Worm (Caenorhabditis elegans): Measurements from ENCODE around the gene pst-2.

pst-2 gene

ce11 chrIII:5680141-5680540 lies at the start of gene pst-2:
TSS of gene pst-2 (plus strand) at chrIII:5680433.
- TF ChIP-seq hmg-4 (GFP tag; optimal IDR thresholded peaks at IDR 0.05) (no peak), hnd-1 (tag; optimal IDR thresholded peaks at IDR 0.05) (no peak), tra-4 (tag; optimal IDR thresholded peaks at IDR 0.05) (no peak), aly-1 (tag; optimal IDR thresholded peaks at IDR 0.05) (no peak), ets-7 (tag; optimal IDR thresholded peaks at IDR 0.05) (no peak), ceh-36 (tag; optimal IDR thresholded peaks at IDR 0.05) (no peak), hmbx-1 (tag; optimal IDR thresholded peaks at IDR 0.05) (no peak), sea-1 (GFP tag; conservative IDR thresholded peaks at IDR 0.05) (no peak), tbx-37 (GFP tag; conservative IDR thresholded peaks at IDR 0.05) (no peak), scrt-1 (GFP tag; IDR thresholded peaks at IDR 0.05) (no peak), flt-1 (GFP tag; IDR thresholded peaks at IDR 0.05) (no peak), ama-1 (optimal IDR thresholded peaks at IDR 0.05) (no peak), B0310.2 (tag; optimal IDR thresholded peaks at IDR 0.05) (no peak), tbx-11 (GFP tag; IDR thresholded peaks at IDR 0.05) (no peak), pes-1 (GFP tag; IDR thresholded peaks at IDR 0.05) (no peak), F13C5.2 (tag; optimal IDR thresholded peaks at IDR 0.05) (no peak), ceh-13 (GFP tag; optimal IDR thresholded peaks at IDR 0.05) (no peak)

ce11 chrIII:5632426-5632976 lies 47.7 kb upstream of the pst-2 start:
- TF ChIP-seq ceh-36 (tag; optimal IDR thresholded peaks at IDR 0.05) (no peak), tbx-37 (GFP tag; conservative IDR thresholded peaks at IDR 0.05) (no peak), F13C5.2 (tag; optimal IDR thresholded peaks at IDR 0.05) (no peak), flt-1 (GFP tag; IDR thresholded peaks at IDR 0.05) (no peak), ets-7 (tag; optimal IDR thresholded peaks at IDR 0.05) (no peak), ceh-13 (GFP tag; optimal IDR thresholded peaks at IDR 0.05) (no peak), sea-1 (GFP tag; conservative IDR thresholded peaks at IDR 0.05) (no peak), aly-1 (tag; optimal IDR thresholded peaks at IDR 0.05) (no peak), B0310.2 (tag; optimal IDR thresholded peaks at IDR 0.05) (no peak), hnd-1 (tag; optimal IDR thresholded peaks at IDR 0.05) (no peak), hmbx-1 (tag; optimal IDR thresholded peaks at IDR 0.05) (no peak), ama-1 (optimal IDR thresholded peaks at IDR 0.05) (no peak), pes-1 (GFP tag; IDR thresholded peaks at IDR 0.05) (no peak), hmg-4 (GFP tag; optimal IDR thresholded peaks at IDR 0.05) (no peak), tra-4 (tag; optimal IDR thresholded peaks at IDR 0.05) (no peak), scrt-1 (GFP tag; IDR thresholded peaks at IDR 0.05) (no peak)

- TF ChIP-seq ceh-13 (GFP tag; optimal IDR thresholded peaks at IDR 0.05) (no peak), hnd-1 (tag; optimal IDR thresholded peaks at IDR 0.05) (no peak), scrt-1 (GFP tag; IDR thresholded peaks at IDR 0.05) (no peak), tra-4 (tag; optimal IDR thresholded peaks at IDR 0.05) (no peak)
These were observed 45.7 kb upstream of the pst-2 start for ce11 chrIII:5634509-5634908.

- TF ChIP-seq scrt-1 (GFP tag; IDR thresholded peaks at IDR 0.05), result no peak
- TF ChIP-seq tbx-37 (GFP tag; conservative IDR thresholded peaks at IDR 0.05), result no peak
- no peak for TF ChIP-seq ets-7 (tag; optimal IDR thresholded peaks at IDR 0.05)
- TF ChIP-seq hmg-4 (GFP tag; optimal IDR thresholded peaks at IDR 0.05), result no peak
- TF ChIP-seq F13C5.2 (tag; optimal IDR thresholded peaks at IDR 0.05), result no peak
- no peak for TF ChIP-seq ama-1 (optimal IDR thresholded peaks at IDR 0.05)
- no peak for TF ChIP-seq pes-1 (GFP tag; IDR thresholded peaks at IDR 0.05)
- no peak for TF ChIP-seq sea-1 (GFP tag; conservative IDR thresholded peaks at IDR 0.05)
- no peak for TF ChIP-seq B0310.2 (tag; optimal IDR thresholded peaks at IDR 0.05)
- TF ChIP-seq ceh-13 (GFP tag; optimal IDR thresholded peaks at IDR 0.05), result no peak
- no peak for TF ChIP-seq tbx-11 (GFP tag; IDR thresholded peaks at IDR 0.05)
- no peak for TF ChIP-seq ceh-36 (tag; optimal IDR thresholded peaks at IDR 0.05)
- TF ChIP-seq hmbx-1 (tag; optimal IDR thresholded peaks at IDR 0.05), result no peak
- no peak for TF ChIP-seq hnd-1 (tag; optimal IDR thresholded peaks at IDR 0.05)
- TF ChIP-seq tra-4 (tag; optimal IDR thresholded peaks at IDR 0.05), result no peak
- TF ChIP-seq aly-1 (tag; optimal IDR thresholded peaks at IDR 0.05), result no peak
- no peak for TF ChIP-seq flt-1 (GFP tag; IDR thresholded peaks at IDR 0.05)
These were observed 45.1 kb upstream of the pst-2 start, which contains the start of gene ckk-1 for ce11 chrIII:5635179-5635578. TSS of gene ckk-1 (plus strand) at chrIII:5635479.

- TF ChIP-seq tbx-11 (GFP tag; IDR thresholded peaks at IDR 0.05) (0 out of 2 replicates have a peak, but pooled peaks have one; percentile 41), hmg-4 (GFP tag; optimal IDR thresholded peaks at IDR 0.05) (peak; percentile 5), sea-1 (GFP tag; conservative IDR thresholded peaks at IDR 0.05) (0 out of 2 replicates have a peak, but pooled peaks have one; percentile 65)
These were observed 42.8 kb upstream of the pst-2 start for ce11 chrIII:5637297-5637876.

ce11 chrIII:5639893-5640292 lies 40.3 kb upstream of the pst-2 start:
- TF ChIP-seq flt-1 (GFP tag; IDR thresholded peaks at IDR 0.05) (no peak), aly-1 (tag; optimal IDR thresholded peaks at IDR 0.05) (no peak), ceh-13 (GFP tag; optimal IDR thresholded peaks at IDR 0.05) (no peak), ets-7 (tag; optimal IDR thresholded peaks at IDR 0.05) (no peak)

ce11 chrIII:5642692-5643091 lies 37.5 kb upstream of the pst-2 start:
- TF ChIP-seq hmbx-1 (tag; optimal IDR thresholded peaks at IDR 0.05) (no peak), sea-1 (GFP tag; conservative IDR thresholded peaks at IDR 0.05) (no peak), tbx-11 (GFP tag; IDR thresholded peaks at IDR 0.05) (no peak), pes-1 (GFP tag; IDR thresholded peaks at IDR 0.05) (no peak), ama-1 (optimal IDR thresholded peaks at IDR 0.05) (no peak), tbx-37 (GFP tag; conservative IDR thresholded peaks at IDR 0.05) (no peak), hmg-4 (GFP tag; optimal IDR thresholded peaks at IDR 0.05) (no peak), F13C5.2 (tag; optimal IDR thresholded peaks at IDR 0.05) (no peak), ceh-13 (GFP tag; optimal IDR thresholded peaks at IDR 0.05) (no peak), flt-1 (GFP tag; IDR thresholded peaks at IDR 0.05) (no peak), aly-1 (tag; optimal IDR thresholded peaks at IDR 0.05) (no peak), ceh-36 (tag; optimal IDR thresholded peaks at IDR 0.05) (no peak), B0310.2 (tag; optimal IDR thresholded peaks at IDR 0.05) (no peak), scrt-1 (GFP tag; IDR thresholded peaks at IDR 0.05) (no peak)

Data from whole organism, early embryonic.